Worm (Caenorhabditis elegans): ENCODE results near the gene F11D11.4.

- TF ChIP-seq nhr-41 (GFP tag; IDR thresholded peaks at IDR 0.05) = no peak
- TF ChIP-seq ces-1 (GFP tag; optimal IDR thresholded peaks at IDR 0.05) = no peak
- no peak for TF ChIP-seq lin-39 (tag; optimal IDR thresholded peaks at IDR 0.05)
- TF ChIP-seq pha-4 (GFP tag; IDR thresholded peaks at IDR 0.05) = no peak
- no peak for TF ChIP-seq pha-4 (tag; optimal IDR thresholded peaks at IDR 0.05)
- TF ChIP-seq skn-1 (tag; optimal IDR thresholded peaks at IDR 0.05) = no peak
- TF ChIP-seq aly-2 (tag; optimal IDR thresholded peaks at IDR 0.05) = no peak
- no peak for TF ChIP-seq mdt-29 (GFP tag; IDR thresholded peaks at IDR 0.05)
- no peak for TF ChIP-seq cey-2 (tag; optimal IDR thresholded peaks at IDR 0.05; ENCODE audit: borderline replicate concordance, insufficient read depth)
- TF ChIP-seq daf-12 (tag; optimal IDR thresholded peaks at IDR 0.05) = no peak
- no peak for TF ChIP-seq unc-39 (tag; optimal IDR thresholded peaks at IDR 0.05)
- no peak for TF ChIP-seq nhr-25 (tag; optimal IDR thresholded peaks at IDR 0.05; ENCODE audit: borderline replicate concordance, insufficient read depth)
These were observed 1.0 kb upstream of the F11D11.4 start, which contains the start of gene F11D11.3 for ce11 chrV:18760174-18760573.

All from whole organism, L4 larva.